Fruit fly (Drosophila melanogaster): ENCODE data around the gene Uros1.

The Uros1 gene

dm6 chrX:8881729-8882128 is 18.3 kb downstream of the Uros1 start:
- TF ChIP-seq CG6854 (GFP tag; optimal IDR thresholded peaks at IDR 0.05) (no peak), lab (GFP tag; optimal IDR thresholded peaks at IDR 0.05) (peak; percentile 19), CG4282 (GFP tag; optimal IDR thresholded peaks at IDR 0.05) (no peak), btn (GFP tag; optimal IDR thresholded peaks at IDR 0.05) (no peak), CG12659 (GFP tag; optimal IDR thresholded peaks at IDR 0.05) (no peak), Trl (optimal IDR thresholded peaks at IDR 0.05) (no peak), Trl (GFP tag; optimal IDR thresholded peaks at IDR 0.05) (no peak), exex (tag; optimal IDR thresholded peaks at IDR 0.05) (peak; percentile 26), Atf3 (GFP tag; optimal IDR thresholded peaks at IDR 0.05) (peak; percentile 19), CG12744 (GFP tag; optimal IDR thresholded peaks at IDR 0.05) (no peak), Vsx1 (GFP tag; optimal IDR thresholded peaks at IDR 0.05) (no peak), Med (GFP tag) (no peak), slp2 (GFP tag; optimal IDR thresholded peaks at IDR 0.05) (no peak), sug (tag; optimal IDR thresholded peaks at IDR 0.05) (no peak), Eip74EF (GFP tag; optimal IDR thresholded peaks at IDR 0.05) (no peak), ftz-f1 (GFP tag; optimal IDR thresholded peaks at IDR 0.05) (no peak), ATbp (GFP tag; optimal IDR thresholded peaks at IDR 0.05) (no peak), chinmo (GFP tag; IDR thresholded peaks at IDR 0.05; ENCODE audit: partially characterized antibody) (0 out of 4 replicates have a peak, but pooled peaks have one; percentile 73), CG3065 (GFP tag; optimal IDR thresholded peaks at IDR 0.05) (no peak), trem (tag; optimal IDR thresholded peaks at IDR 0.05) (no peak), CG3163 (GFP tag; optimal IDR thresholded peaks at IDR 0.05) (no peak), CG12769 (tag; optimal IDR thresholded peaks at IDR 0.05) (peak; percentile 72), NFAT (GFP tag; IDR thresholded peaks at IDR 0.05) (0 out of 2 replicates have a peak, but pooled peaks have one; percentile 31), Hey (tag; optimal IDR thresholded peaks at IDR 0.05) (no peak), Sry-δ (GFP tag; optimal IDR thresholded peaks at IDR 0.05) (no peak), CG8089 (GFP tag; optimal IDR thresholded peaks at IDR 0.05) (no peak)

- peak; percentile 90 for TF ChIP-seq CG31441 (GFP tag; IDR thresholded peaks at IDR 0.05)
- TF ChIP-seq stwl (tag; optimal IDR thresholded peaks at IDR 0.05): no peak
- TF ChIP-seq nmo (GFP tag; optimal IDR thresholded peaks at IDR 0.05): peak; percentile 88
- peak; percentile 72 for TF ChIP-seq CG4820 (GFP tag; optimal IDR thresholded peaks at IDR 0.05)
- peak; percentile 73; the same call in 1 of the 2 replicates for TF ChIP-seq peb (GFP tag; IDR thresholded peaks at IDR 0.05)
- TF ChIP-seq Atf3 (GFP tag; optimal IDR thresholded peaks at IDR 0.05): no peak
- no peak for TF ChIP-seq p53 (GFP tag; optimal IDR thresholded peaks at IDR 0.05)
- no peak for TF ChIP-seq CG7745 (tag; optimal IDR thresholded peaks at IDR 0.05)
- no peak for TF ChIP-seq mld (GFP tag; IDR thresholded peaks at IDR 0.05; ENCODE audit: partially characterized antibody)
- TF ChIP-seq Nf-YB (GFP tag; optimal IDR thresholded peaks at IDR 0.05): peak; percentile 65
- peak; percentile 66 for TF ChIP-seq tin (GFP tag; optimal IDR thresholded peaks at IDR 0.05)
- TF ChIP-seq kni (GFP tag; optimal IDR thresholded peaks at IDR 0.05): no peak
- peak; percentile 79 for TF ChIP-seq Spps (tag; optimal IDR thresholded peaks at IDR 0.05)
- TF ChIP-seq BEAF-32 (GFP tag; optimal IDR thresholded peaks at IDR 0.05): no peak
- peak; percentile 79 for TF ChIP-seq CG10209 (GFP tag; optimal IDR thresholded peaks at IDR 0.05)
- TF ChIP-seq amos (GFP tag; IDR thresholded peaks at IDR 0.05; ENCODE audit: partially characterized antibody): no peak
- TF ChIP-seq exex (tag; optimal IDR thresholded peaks at IDR 0.05): peak; percentile 47
- peak; percentile 86 for TF ChIP-seq Fer1 (GFP tag; optimal IDR thresholded peaks at IDR 0.05)
- peak; percentile 16 for TF ChIP-seq Mad (GFP tag; optimal IDR thresholded peaks at IDR 0.05)
- peak; percentile 80 for TF ChIP-seq Asciz (GFP tag; optimal IDR thresholded peaks at IDR 0.05)
- no peak for TF ChIP-seq tx (GFP tag; optimal IDR thresholded peaks at IDR 0.05)
- TF ChIP-seq CG30020 (tag; optimal IDR thresholded peaks at IDR 0.05): peak; percentile 26
- no peak for TF ChIP-seq Kr (GFP tag; optimal IDR thresholded peaks at IDR 0.05)
- peak; percentile 39; the same call in 1 of the 2 replicates for TF ChIP-seq aop (GFP tag; IDR thresholded peaks at IDR 0.05)
- TF ChIP-seq CG8290 (GFP tag; optimal IDR thresholded peaks at IDR 0.05): peak; percentile 58
- TF ChIP-seq CG8290 (tag; optimal IDR thresholded peaks at IDR 0.05): peak in 1 of 2 experiments; percentile 57
- no peak for TF ChIP-seq ab (GFP tag; optimal IDR thresholded peaks at IDR 0.05)
These were observed 21.0 kb downstream of the Uros1 start for dm6 chrX:8878967-8879554.

Measured in whole organism, embryonic.